Worm (Caenorhabditis elegans) whole organism, young adult: Measurements from ENCODE around the gene vdac-1.

ENCODE experiments used
- B0019.2 ChIP-seq: fragments of 200-800 bp; sonication (Bioruptor generic); conservative IDR thresholded peaks from 2 replicates; pipeline ENCODE4 v1.3.6; 2022; ENCODE audit warnings: missing genetic modification reagents, missing genetic modification characterization, missing compliant biosample characterization
- B0035.1 ChIP-seq: sonication (generic microtip); optimal IDR thresholded peaks from 2 replicates; lab custom pipeline; 2016; ENCODE audit warnings: missing genetic modification characterization, mild to moderate bottlenecking, missing compliant biosample characterization, missing genotype, missing genetic modification reagents
- B0261.1 ChIP-seq: sonication (generic microtip); optimal IDR thresholded peaks from 2 replicates; lab custom pipeline; 2016; ENCODE audit warnings: mild to moderate bottlenecking, missing genetic modification characterization, moderate library complexity, missing compliant biosample characterization
- B0336.3 ChIP-seq: fragments of 200-800 bp; sonication (Bioruptor generic); IDR thresholded peaks from 2 replicates; pipeline ENCODE4 v1.3.6; 2022; ENCODE audit warnings: missing genetic modification characterization, missing compliant biosample characterization
- C06A6.2 ChIP-seq: fragments of 200-800 bp; sonication (Bioruptor generic); conservative IDR thresholded peaks from 2 replicates; pipeline ENCODE4 v1.3.6; 2022; ENCODE audit warnings: missing genetic modification characterization, missing compliant biosample characterization
- C17E4.6 ChIP-seq: fragments of 200-800 bp; sonication (Bioruptor generic); IDR thresholded peaks from 2 replicates; pipeline ENCODE4 v1.3.6; 2022; ENCODE audit warnings: missing genetic modification reagents, missing genetic modification characterization, missing compliant biosample characterization
- D2030.7 ChIP-seq: fragments of 200-800 bp; sonication (Bioruptor generic); IDR thresholded peaks from 2 replicates; pipeline ENCODE4 v1.3.6; 2022; ENCODE audit warnings: missing genetic modification reagents, missing genetic modification characterization, missing compliant biosample characterization
- F10E7.11 ChIP-seq: sonication (generic microtip); optimal IDR thresholded peaks from 2 replicates; lab custom pipeline; 2017; ENCODE audit warnings: mild to moderate bottlenecking, missing genetic modification characterization, moderate library complexity, missing compliant biosample characterization
- F23B12.7 ChIP-seq: sonication (generic microtip); optimal IDR thresholded peaks from 2 replicates; lab custom pipeline; 2017; ENCODE audit warnings: missing genetic modification characterization, mild to moderate bottlenecking, missing compliant biosample characterization, antibody characterized with exemption, moderate library complexity; ENCODE audit not compliant: insufficient read depth
- F33H1.4 ChIP-seq: fragments of 200-800 bp; sonication (Bioruptor generic); IDR thresholded peaks from 2 replicates; pipeline ENCODE4 v1.3.6; 2022; ENCODE audit warnings: missing genetic modification reagents, missing genetic modification characterization, missing compliant biosample characterization
- F49E8.2 ChIP-seq: sonication (generic microtip); optimal IDR thresholded peaks from 3 replicates; lab custom pipeline; 2017; ENCODE audit warnings: missing genetic modification characterization, mild to moderate bottlenecking, missing compliant biosample characterization, antibody characterized with exemption, moderate library complexity; ENCODE audit not compliant: insufficient read depth
- F55B11.4 ChIP-seq: sonication (generic microtip); optimal IDR thresholded peaks from 2 replicates; lab custom pipeline; 2016; ENCODE audit warnings: missing compliant biosample characterization, missing genetic modification characterization, borderline replicate concordance; ENCODE audit not compliant: insufficient read depth
- K11D2.4 ChIP-seq: fragments of 200-800 bp; sonication (Bioruptor generic); IDR thresholded peaks from 2 replicates; pipeline ENCODE4 v1.3.6; 2022; ENCODE audit warnings: missing genetic modification reagents, missing genetic modification characterization, missing compliant biosample characterization
- Y67H2A.10 ChIP-seq: fragments of 200-800 bp; sonication (Bioruptor generic); conservative IDR thresholded peaks from 2 replicates; pipeline ENCODE4 v1.3.6; 2022; ENCODE audit warnings: missing genetic modification reagents, missing genetic modification characterization, missing compliant biosample characterization
- Y79H2A.3 ChIP-seq: fragments of 200-800 bp; sonication (Bioruptor generic); conservative IDR thresholded peaks from 2 replicates; pipeline ENCODE4 v1.3.6; 2022; ENCODE audit warnings: missing genetic modification reagents, missing genetic modification characterization, missing compliant biosample characterization
- Y95B8A.8 ChIP-seq: fragments of 200-800 bp; sonication (Bioruptor generic); IDR thresholded peaks from 2 replicates; pipeline ENCODE4 v1.3.6; 2022; ENCODE audit warnings: missing genetic modification reagents, missing genetic modification characterization, missing compliant biosample characterization
- aptf-3 ChIP-seq: fragments of 200-800 bp; sonication (Bioruptor generic); IDR thresholded peaks from 2 replicates; pipeline ENCODE4 v1.3.6; 2022; ENCODE audit warnings: missing genetic modification characterization, missing compliant biosample characterization
- atf-7 ChIP-seq: sonication (generic microtip); optimal IDR thresholded peaks from 2 replicates; lab custom pipeline; 2017; ENCODE audit warnings: mild to moderate bottlenecking, missing genetic modification characterization, missing compliant biosample characterization
- athp-1 ChIP-seq: sonication (generic microtip); optimal IDR thresholded peaks from 2 replicates; lab custom pipeline; 2017; ENCODE audit warnings: mild to moderate bottlenecking, missing genetic modification characterization, missing compliant biosample characterization
- attf-3 ChIP-seq: fragments of 200-800 bp; sonication (Bioruptor generic); conservative IDR thresholded peaks from 2 replicates; pipeline ENCODE4 v1.3.6; 2022; ENCODE audit warnings: missing genetic modification reagents, missing genetic modification characterization, missing compliant biosample characterization
- ceh-100 ChIP-seq: fragments of 200-800 bp; sonication (Bioruptor generic); IDR thresholded peaks from 2 replicates; pipeline ENCODE4 v1.3.6; 2022; ENCODE audit warnings: missing genetic modification reagents, missing genetic modification characterization, missing compliant biosample characterization
- ceh-79 ChIP-seq: sonication (generic microtip); optimal IDR thresholded peaks from 2 replicates; lab custom pipeline; 2017; ENCODE audit warnings: mild to moderate bottlenecking, missing genetic modification characterization, missing compliant biosample characterization
- die-1 ChIP-seq: sonication (generic microtip); optimal IDR thresholded peaks from 2 replicates; lab custom pipeline; 2016; ENCODE audit warnings: missing genotype, mild to moderate bottlenecking, missing genetic modification characterization, missing compliant biosample characterization
- dox-1 ChIP-seq: fragments of 200-800 bp; sonication (Bioruptor generic); IDR thresholded peaks from 2 replicates; pipeline ENCODE4 v1.3.6; 2022; ENCODE audit warnings: missing genetic modification reagents, missing genetic modification characterization, missing compliant biosample characterization
- dpl-1 ChIP-seq: fragments of 150-350 bp; optimal IDR thresholded peaks from 2 replicates; lab custom pipeline; 2014; ENCODE audit warnings: missing biosample characterization, missing genetic modification reagents, missing genetic modification characterization
- efl-1 ChIP-seq: fragments of 150-350 bp; optimal IDR thresholded peaks from 2 replicates; lab custom pipeline; 2014; ENCODE audit warnings: missing biosample characterization, missing genetic modification reagents, missing genetic modification characterization
- egrh-3 ChIP-seq: fragments of 200-800 bp; sonication (Bioruptor generic); IDR thresholded peaks from 2 replicates; pipeline ENCODE4 v1.3.6; 2022; ENCODE audit warnings: missing genetic modification reagents, missing genetic modification characterization, missing compliant biosample characterization
- ekl-4 ChIP-seq: fragments of 200-800 bp; sonication (Bioruptor generic); IDR thresholded peaks from 2 replicates; pipeline ENCODE4 v1.3.6; 2022; ENCODE audit warnings: missing genetic modification reagents, missing genetic modification characterization, missing compliant biosample characterization
- hmg-1.2 ChIP-seq: fragments of 200-800 bp; sonication (Bioruptor generic); IDR thresholded peaks from 2 replicates; pipeline ENCODE4 v1.3.6; 2022; ENCODE audit warnings: missing genetic modification reagents, missing genetic modification characterization, missing compliant biosample characterization
- lin-26 ChIP-seq: fragments of 200-800 bp; sonication (Bioruptor generic); IDR thresholded peaks from 2 replicates; pipeline ENCODE4 v1.3.6; 2022; ENCODE audit warnings: missing genetic modification reagents, missing genetic modification characterization, missing compliant biosample characterization
- lin-40 ChIP-seq: sonication (generic microtip); optimal IDR thresholded peaks from 2 replicates; lab custom pipeline; 2016; ENCODE audit warnings: missing genetic modification characterization, mild to moderate bottlenecking, missing compliant biosample characterization, missing genotype, missing genetic modification reagents
- lir-1 ChIP-seq: fragments of 200-800 bp; sonication (Bioruptor generic); conservative IDR thresholded peaks from 2 replicates; pipeline ENCODE4 v1.3.6; 2022; ENCODE audit warnings: missing genetic modification reagents, missing genetic modification characterization, missing compliant biosample characterization
- madf-10 ChIP-seq: sonication (generic microtip); optimal IDR thresholded peaks from 2 replicates; lab custom pipeline; 2016; ENCODE audit warnings: mild to moderate bottlenecking, missing genetic modification characterization, missing compliant biosample characterization
- madf-3 ChIP-seq: fragments of 200-800 bp; sonication (Bioruptor generic); IDR thresholded peaks from 2 replicates; pipeline ENCODE4 v1.3.6; 2022; ENCODE audit warnings: missing genetic modification reagents, missing genetic modification characterization, missing compliant biosample characterization
- madf-6 ChIP-seq: fragments of 200-800 bp; sonication (Bioruptor generic); IDR thresholded peaks from 2 replicates; pipeline ENCODE4 v1.3.6; 2022; ENCODE audit warnings: missing genetic modification reagents, missing genetic modification characterization, missing compliant biosample characterization
- madf-8 ChIP-seq: fragments of 200-800 bp; sonication (Bioruptor generic); conservative IDR thresholded peaks from 2 replicates; pipeline ENCODE4 v1.3.6; 2022; ENCODE audit warnings: missing genetic modification reagents, missing genetic modification characterization, missing compliant biosample characterization
- mel-28 ChIP-seq: sonication (generic microtip); optimal IDR thresholded peaks from 2 replicates; lab custom pipeline; 2016; ENCODE audit warnings: borderline replicate concordance, mild to moderate bottlenecking, missing genetic modification characterization, missing compliant biosample characterization
- nhr-120 ChIP-seq: fragments of 200-800 bp; sonication (Bioruptor generic); IDR thresholded peaks from 2 replicates; pipeline ENCODE4 v1.3.6; 2022; ENCODE audit warnings: missing genetic modification characterization, missing compliant biosample characterization
- nhr-27 ChIP-seq: fragments of 200-800 bp; sonication (Bioruptor generic); optimal IDR thresholded peaks from 2 replicates; lab custom pipeline; 2018; ENCODE audit warnings: mild to moderate bottlenecking, missing genetic modification characterization, moderate library complexity, missing compliant biosample characterization
- nhr-90 ChIP-seq: sonication (generic microtip); optimal IDR thresholded peaks from 2 replicates; lab custom pipeline; 2016; ENCODE audit warnings: missing genotype, mild to moderate bottlenecking, missing genetic modification characterization, missing compliant biosample characterization
- pbrm-1 ChIP-seq: fragments of 200-800 bp; sonication (Bioruptor generic); IDR thresholded peaks from 2 replicates; pipeline ENCODE4 v1.3.6; 2022; ENCODE audit warnings: missing genetic modification reagents, missing genetic modification characterization, missing compliant biosample characterization
- snpc-1.1 ChIP-seq: sonication (generic microtip); optimal IDR thresholded peaks from 2 replicates; lab custom pipeline; 2017; ENCODE audit warnings: missing genetic modification characterization, mild to moderate bottlenecking, missing compliant biosample characterization, antibody characterized with exemption, moderate library complexity, missing genotype, missing genetic modification reagents; ENCODE audit not compliant: insufficient read depth
- snpc-4 ChIP-seq, 5 experiments: fragments of 150-350 bp in 1 of 5; sonication (generic microtip) in 4 of 5; optimal IDR thresholded peaks; 2 replicates each; lab custom pipeline; 2014 to 2018; ENCODE audit warnings: missing genetic modification characterization in 5 of 5, missing biosample characterization in 3 of 5, antibody characterized with exemption in 2 of 5, mild to moderate bottlenecking in 2 of 5, missing compliant biosample characterization in 2 of 5, missing genotype in 2 of 5, moderate library complexity in 2 of 5, missing genetic modification reagents in 1 of 5
- tlf-1 ChIP-seq: fragments of 200-800 bp; sonication (Bioruptor generic); optimal IDR thresholded peaks from 2 replicates; lab custom pipeline; 2018; ENCODE audit warnings: mild to moderate bottlenecking, missing genetic modification characterization, missing compliant biosample characterization
- unc-130 ChIP-seq: sonication (generic microtip); optimal IDR thresholded peaks from 2 replicates; lab custom pipeline; 2016; ENCODE audit warnings: missing genetic modification reagents, missing genetic modification characterization, missing compliant biosample characterization
- ztf-28 ChIP-seq: fragments of 200-800 bp; sonication (Bioruptor generic); IDR thresholded peaks from 2 replicates; pipeline ENCODE4 v1.3.6; 2022; ENCODE audit warnings: missing genetic modification reagents, missing genetic modification characterization, missing compliant biosample characterization

The vdac-1 gene

DNA sequence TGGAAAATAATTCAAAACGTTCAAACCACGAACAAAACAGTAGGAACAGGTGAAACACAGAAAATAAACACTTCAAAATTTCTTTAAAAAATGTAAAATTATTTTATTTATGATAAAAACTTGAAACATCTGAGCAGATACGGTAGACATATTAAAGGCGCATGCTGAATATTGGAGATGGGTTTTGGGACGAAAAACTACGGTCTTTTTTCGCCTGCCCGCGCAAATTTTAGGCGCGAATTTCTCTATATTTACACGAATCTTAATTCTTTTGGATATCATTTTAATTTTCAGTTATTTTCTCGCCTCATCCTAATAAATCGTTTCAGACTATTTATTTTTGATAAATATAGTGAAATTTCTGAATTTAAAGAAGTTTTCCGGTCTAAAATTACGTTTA, 30.0 kb downstream of the vdac-1 start (continued):
- TF ChIP-seq lin-26 (GFP tag; lab: Robert Waterston, UW) (no peak), madf-6 (GFP tag; lab: Robert Waterston, UW) (peak; percentile 99), Y67H2A.10 (GFP tag; lab: Robert Waterston, UW) (peak; percentile 56; the same call in 1 of the 2 replicates), ztf-28 (GFP tag; lab: Robert Waterston, UW) (peak; percentile 67; the same call in 1 of the 2 replicates), egrh-3 (no peak), mel-28 (tag; lab: Kevin White, UChicago) (no peak), F49E8.2 (tag; lab: Kevin White, UChicago) (peak; percentile 84), unc-130 (GFP tag; lab: Kevin White, UChicago) (peak; percentile 79), dpl-1 (GFP tag; lab: Kevin White, UChicago) (peak; percentile 98), snpc-4 (GFP tag; optimal IDR thresholded peaks at IDR 0.05; lab: Kevin White, UChicago) (peak; percentile 77), snpc-4 (tag; optimal IDR thresholded peaks at IDR 0.05; lab: Kevin White, UChicago) (peak in 3 of 4 experiments; percentile 40 to 61 (median 41)), ekl-4 (peak; percentile 72), Y95B8A.8 (GFP tag; lab: Robert Waterston, UW) (peak; percentile 92), snpc-1.1 (tag; lab: Kevin White, UChicago) (peak; percentile 72), D2030.7 (GFP tag; lab: Robert Waterston, UW) (peak; percentile 93), lir-1 (peak; percentile 48; the same call in 1 of the 2 replicates), madf-3 (GFP tag; lab: Robert Waterston, UW) (peak; percentile 89), ceh-79 (tag; lab: Kevin White, UChicago) (no peak), B0019.2 (GFP tag; lab: Robert Waterston, UW) (peak; percentile 88), pbrm-1 (GFP tag; lab: Robert Waterston, UW) (peak; percentile 90), athp-1 (tag; lab: Kevin White, UChicago) (peak; percentile 37), aptf-3 (GFP tag; lab: Robert Waterston, UW) (no peak), hmg-1.2 (peak; percentile 54), nhr-120 (GFP tag; lab: Robert Waterston, UW) (no peak), B0261.1 (tag; lab: Kevin White, UChicago) (no peak), tlf-1 (GFP tag; lab: Kevin White, UChicago) (peak; percentile 79), C17E4.6 (GFP tag; lab: Robert Waterston, UW) (peak; percentile 59; the same call in 1 of the 2 replicates), madf-8 (GFP tag; lab: Robert Waterston, UW) (peak; percentile 95), B0336.3 (GFP tag; lab: Robert Waterston, UW) (0 out of 2 replicates have a peak, but pooled peaks have one; percentile 17), dox-1 (GFP tag; lab: Robert Waterston, UW) (peak; percentile 88), F55B11.4 (no peak), efl-1 (peak; percentile 99), nhr-27 (no peak)

DNA sequence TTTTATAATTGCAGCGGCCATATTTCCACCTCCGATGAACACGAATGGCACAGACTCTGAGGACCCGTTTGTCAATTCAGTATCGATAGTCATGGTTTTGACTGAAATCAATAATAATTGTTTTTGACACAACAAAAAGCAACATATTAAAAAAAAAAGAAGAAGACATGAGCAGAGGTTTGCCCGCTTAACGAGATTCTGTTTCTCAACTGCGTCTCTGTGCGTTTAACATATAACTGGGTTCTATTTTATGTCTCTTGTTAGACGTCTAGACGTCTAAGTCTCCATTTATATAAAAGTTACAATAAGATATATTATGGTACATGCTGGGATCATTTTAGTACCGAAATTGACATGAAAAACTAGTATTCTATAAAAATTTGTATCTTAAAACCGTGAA, 30.5 kb downstream of the vdac-1 start, which contains the start of gene pycr-4:
Gene pycr-4, minus strand, starts transcription at position 101 of the 400 bp plus-strand sequence.
- peak; percentile 36; the same call in 1 of the 2 replicates for TF ChIP-seq hmg-1.2
- TF ChIP-seq nhr-90: no peak

DNA sequence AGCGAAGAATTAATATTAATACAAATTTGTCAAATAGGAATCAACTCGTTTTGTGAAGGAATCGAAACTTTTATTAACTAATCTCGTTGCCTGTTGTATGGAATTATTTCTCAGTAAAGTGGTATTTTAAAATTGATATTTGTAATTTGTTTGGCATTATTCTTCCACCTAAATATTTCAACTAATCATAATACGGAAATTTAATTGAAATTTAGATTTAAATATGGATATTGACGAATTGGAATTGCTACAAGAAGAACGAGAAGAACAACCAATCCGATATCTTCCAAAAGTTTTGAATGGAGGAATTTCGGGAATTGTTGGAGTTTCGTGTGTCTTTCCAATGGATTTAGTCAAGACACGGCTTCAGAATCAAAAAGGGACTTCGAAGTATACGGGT, 32.9 kb downstream of the vdac-1 start, which contains the start of gene slc-25A18.2:
Gene slc-25A18.2, plus strand, starts transcription at position 216 of the 400 bp plus-strand sequence.
- TF ChIP-seq attf-3 (no peak), F10E7.11 (tag; lab: Kevin White, UChicago) (no peak), F23B12.7 (no peak), F33H1.4 (no peak), Y79H2A.3 (GFP tag; lab: Robert Waterston, UW) (no peak), atf-7 (tag; lab: Kevin White, UChicago) (no peak), K11D2.4 (no peak), C06A6.2 (GFP tag; lab: Robert Waterston, UW) (no peak), B0035.1 (tag; lab: Kevin White, UChicago) (no peak), die-1 (tag; lab: Kevin White, UChicago) (no peak), lin-40 (tag; lab: Kevin White, UChicago) (no peak), madf-10 (tag; lab: Kevin White, UChicago) (no peak), ceh-100 (GFP tag; lab: Robert Waterston, UW) (no peak), lin-26 (GFP tag; lab: Robert Waterston, UW) (no peak), B0019.2 (GFP tag; lab: Robert Waterston, UW) (no peak)
